Fruit fly (Drosophila melanogaster) whole organism, pupa: Measurements from ENCODE around the gene if.

Source experiments
- CG13204 ChIP-seq: fragments of 200-800 bp; sonication (Bioruptor generic); optimal IDR thresholded peaks from 2 replicates; lab custom pipeline; 2018; ENCODE audit warnings: missing biosample characterization, mild to moderate bottlenecking, missing genetic modification characterization, moderate library complexity
- CG17806 ChIP-seq: fragments of 200-800 bp; sonication (Bioruptor generic); optimal IDR thresholded peaks from 2 replicates; lab custom pipeline; 2018; ENCODE audit warnings: missing biosample characterization, mild to moderate bottlenecking, missing genetic modification characterization, moderate library complexity
- CG32121 ChIP-seq: fragments of 200-800 bp; sonication (Bioruptor generic); IDR thresholded peaks from 2 replicates; pipeline ENCODE4 v1.3.6; 2022; ENCODE audit warnings: missing biosample characterization, missing genetic modification characterization
- CG8159 ChIP-seq: fragments of 200-800 bp; sonication (Bioruptor generic); optimal IDR thresholded peaks from 3 replicates; lab custom pipeline; 2018; ENCODE audit warnings: missing biosample characterization, mild to moderate bottlenecking, missing genetic modification characterization, moderate library complexity
- CG9948 ChIP-seq: fragments of 200-800 bp; sonication (Bioruptor generic); optimal IDR thresholded peaks from 2 replicates; lab custom pipeline; 2018; ENCODE audit warnings: missing biosample characterization, mild to moderate bottlenecking, missing genetic modification characterization, moderate library complexity
- EcR ChIP-seq: fragments of 200-800 bp; sonication (Bioruptor generic); optimal IDR thresholded peaks from 3 replicates; lab custom pipeline; 2019; ENCODE audit warnings: missing biosample characterization, missing genetic modification characterization, mild to moderate bottlenecking, moderate library complexity, missing genetic modification reagents
- Ets98B ChIP-seq: fragments of 200-800 bp; sonication (Bioruptor generic); IDR thresholded peaks from 2 replicates; pipeline ENCODE4 v1.3.6; 2022; ENCODE audit warnings: missing biosample characterization, missing genetic modification characterization
- Snoo ChIP-seq: fragments of 200-800 bp; sonication (Bioruptor generic); optimal IDR thresholded peaks from 3 replicates; lab custom pipeline; 2017; ENCODE audit warnings: missing biosample characterization, mild to moderate bottlenecking, missing genetic modification characterization, inconsistent platforms
- fd96Ca ChIP-seq: fragments of 200-800 bp; sonication (Bioruptor generic); IDR thresholded peaks from 3 replicates; pipeline ENCODE4 v1.3.6; 2022; ENCODE audit warnings: missing biosample characterization, missing genetic modification characterization
- gl ChIP-seq: fragments of 200-800 bp; sonication (Bioruptor generic); optimal IDR thresholded peaks from 2 replicates; lab custom pipeline; 2018; ENCODE audit warnings: missing biosample characterization, mild to moderate bottlenecking, missing genetic modification characterization

- no peak for TF ChIP-seq CG9948
- TF ChIP-seq Ets98B (GFP tag; lab: Robert Waterston, UW) = peak; percentile 34
- peak; percentile 64; the same call in 1 of the 2 replicates for TF ChIP-seq CG32121 (GFP tag; lab: Robert Waterston, UW)
- TF ChIP-seq Snoo (tag; lab: Kevin White, UChicago) = peak; percentile 25
- TF ChIP-seq CG8159 (tag; lab: Kevin White, UChicago) = peak; percentile 59
- no peak for TF ChIP-seq fd96Ca
- peak; percentile 19 for TF ChIP-seq CG17806 (tag; lab: Kevin White, UChicago)
- no peak for TF ChIP-seq gl (tag; lab: Kevin White, UChicago)
- no peak for TF ChIP-seq EcR (GFP tag; lab: Kevin White, UChicago)
- peak; percentile 2 for TF ChIP-seq CG13204 (GFP tag; lab: Kevin White, UChicago)
These were observed 31.9 kb upstream of the if start for dm6 chrX:16815168-16815567.
